1 fruit fly cellular context compared by ENCODE assay signal in the genomic region with DNA sequence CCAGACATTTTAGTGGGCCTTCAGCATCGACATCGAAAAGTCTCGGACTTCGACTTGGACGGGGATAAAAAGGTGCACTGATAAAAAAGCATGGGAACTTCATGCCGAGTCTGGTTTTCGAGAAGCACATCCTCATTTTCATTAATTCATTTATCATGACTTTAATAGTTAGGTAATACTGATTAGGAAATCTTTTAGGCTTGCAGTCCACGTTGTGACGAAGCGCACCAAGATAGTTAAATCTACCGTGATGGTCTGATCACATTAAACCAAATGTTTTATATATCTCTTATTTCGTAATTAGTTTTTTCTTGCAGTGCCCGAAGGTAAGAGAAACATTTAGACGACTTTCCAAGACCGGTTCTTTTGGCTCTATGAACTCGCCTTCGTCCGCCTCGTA.
TF ChIP-seq lines count a peak whose summit lies in the region.

No protein-coding gene starts in this region.

TF ChIP-seq in whole organism, prepupa, 60 proteins besides CTCF, POLR2A, EP300 and RAD21 (continued from another document):
- TF ChIP-seq CG8632 (GFP tag; optimal IDR thresholded peaks at IDR 0.05; lab: Kevin White, UChicago): no peak
- TF ChIP-seq CG6854 (GFP tag; optimal IDR thresholded peaks at IDR 0.05; lab: Kevin White, UChicago): no peak
- TF ChIP-seq esn (GFP tag; optimal IDR thresholded peaks at IDR 0.05; lab: Kevin White, UChicago): peak; percentile 7
- TF ChIP-seq CG8319 (GFP tag; optimal IDR thresholded peaks at IDR 0.05; lab: Kevin White, UChicago): no peak
- TF ChIP-seq eg (GFP tag; IDR thresholded peaks at IDR 0.05; lab: Robert Waterston, UW): 0 out of 3 replicates have a peak, but pooled peaks have one; percentile 18
- peak; percentile 63 for TF ChIP-seq Sox14 (GFP tag; optimal IDR thresholded peaks at IDR 0.05; lab: Kevin White, UChicago)
- TF ChIP-seq pdm3 (GFP tag; optimal IDR thresholded peaks at IDR 0.05; lab: Kevin White, UChicago): peak; percentile 44
- peak; percentile 50 for TF ChIP-seq acj6 (GFP tag; optimal IDR thresholded peaks at IDR 0.05; lab: Kevin White, UChicago)
- TF ChIP-seq CG34406 (GFP tag; optimal IDR thresholded peaks at IDR 0.05; lab: Kevin White, UChicago): peak; percentile 6
- peak; percentile 57 for TF ChIP-seq CG3919 (GFP tag; optimal IDR thresholded peaks at IDR 0.05; lab: Kevin White, UChicago)
- peak; percentile 59 for TF ChIP-seq Eip75B (GFP tag; optimal IDR thresholded peaks at IDR 0.05; lab: Kevin White, UChicago)
- TF ChIP-seq CG31627 (GFP tag; optimal IDR thresholded peaks at IDR 0.05; lab: Kevin White, UChicago): no peak
- peak; percentile 8 for TF ChIP-seq Hr39 (GFP tag; optimal IDR thresholded peaks at IDR 0.05; lab: Kevin White, UChicago)
- TF ChIP-seq Lpt (GFP tag; optimal IDR thresholded peaks at IDR 0.05; lab: Kevin White, UChicago): peak; percentile 60
- TF ChIP-seq salr (GFP tag; optimal IDR thresholded peaks at IDR 0.05; lab: Kevin White, UChicago): peak; percentile 54 to 58
- TF ChIP-seq dsx (GFP tag; optimal IDR thresholded peaks at IDR 0.05; lab: Kevin White, UChicago; ENCODE audit: poor library complexity, severe bottlenecking): peak; percentile 74
- TF ChIP-seq Gug (GFP tag; IDR thresholded peaks at IDR 0.05; lab: Robert Waterston, UW): no peak
- peak; percentile 74 for TF ChIP-seq Ets96B (tag; optimal IDR thresholded peaks at IDR 0.05; lab: Kevin White, UChicago)
- TF ChIP-seq CG11902 (GFP tag; optimal IDR thresholded peaks at IDR 0.05; lab: Kevin White, UChicago): no peak
- peak; percentile 39 for TF ChIP-seq OdsH (GFP tag; optimal IDR thresholded peaks at IDR 0.05; lab: Kevin White, UChicago)
- no peak for TF ChIP-seq fkh (GFP tag; optimal IDR thresholded peaks at IDR 0.05; lab: Kevin White, UChicago)
- peak; percentile 72 for TF ChIP-seq CG10669 (GFP tag; optimal IDR thresholded peaks at IDR 0.05; lab: Kevin White, UChicago)
- no peak for TF ChIP-seq Eip93F (GFP tag; optimal IDR thresholded peaks at IDR 0.05; lab: Kevin White, UChicago)
- peak; percentile 6 for TF ChIP-seq topi (GFP tag; optimal IDR thresholded peaks at IDR 0.05; lab: Kevin White, UChicago)
- TF ChIP-seq Ets21C (GFP tag; optimal IDR thresholded peaks at IDR 0.05; lab: Kevin White, UChicago): no peak
- no peak for TF ChIP-seq fd85E (GFP tag; optimal IDR thresholded peaks at IDR 0.05; lab: Kevin White, UChicago)
- peak; percentile 68 for TF ChIP-seq CG1621 (tag; optimal IDR thresholded peaks at IDR 0.05; lab: Kevin White, UChicago)
- TF ChIP-seq CG6808 (GFP tag; optimal IDR thresholded peaks at IDR 0.05; lab: Kevin White, UChicago): peak; percentile 86
- TF ChIP-seq cyc (GFP tag; optimal IDR thresholded peaks at IDR 0.05; lab: Kevin White, UChicago): no peak
- peak; percentile 80 for TF ChIP-seq CG3032 (tag; optimal IDR thresholded peaks at IDR 0.05; lab: Kevin White, UChicago)
- peak; percentile 39 for TF ChIP-seq CG6792 (GFP tag; optimal IDR thresholded peaks at IDR 0.05; lab: Kevin White, UChicago)
- peak; percentile 71 for TF ChIP-seq spab (GFP tag; optimal IDR thresholded peaks at IDR 0.05; lab: Kevin White, UChicago)
- peak; percentile 17 for TF ChIP-seq Met (GFP tag; optimal IDR thresholded peaks at IDR 0.05; lab: Kevin White, UChicago)
- no peak for TF ChIP-seq Blimp-1 (GFP tag; optimal IDR thresholded peaks at IDR 0.05; lab: Kevin White, UChicago)
